Fruit fly (Drosophila melanogaster) whole organism, embryonic: ENCODE measurements around the gene gry.

ENCODE experiments used
- CG10209 ChIP-seq: fragments of 200-800 bp; sonication (Bioruptor generic); optimal IDR thresholded peaks from 3 replicates; lab custom pipeline; 2017; ENCODE audit warnings: missing biosample characterization, mild to moderate bottlenecking, missing genetic modification characterization, missing genetic modification reagents
- CG10431 ChIP-seq: fragments of 200-800 bp; sonication (Bioruptor generic); optimal IDR thresholded peaks from 3 replicates; lab custom pipeline; 2018; ENCODE audit warnings: missing biosample characterization, mild to moderate bottlenecking, missing genetic modification characterization
- CG11247 ChIP-seq: fragments of 200-800 bp; sonication (Bioruptor generic); IDR thresholded peaks from 2 replicates; pipeline ENCODE4 v1.3.6; 2022; ENCODE audit warnings: missing biosample characterization, missing genetic modification characterization
- CG11398 ChIP-seq: fragments of 200-800 bp; sonication (Bioruptor generic); optimal IDR thresholded peaks from 2 replicates; lab custom pipeline; 2016; ENCODE audit warnings: missing biosample characterization, missing genetic modification characterization
- CG11695 ChIP-seq: fragments of 200-800 bp; sonication (Bioruptor generic); IDR thresholded peaks from 3 replicates; pipeline ENCODE4 v1.3.6; 2022; ENCODE audit warnings: missing biosample characterization, missing genetic modification characterization
- CG12104 ChIP-seq: fragments of 200-800 bp; sonication (Bioruptor generic); optimal IDR thresholded peaks from 3 replicates; lab custom pipeline; 2016; ENCODE audit warnings: missing biosample characterization, missing genetic modification characterization
- CG12942 ChIP-seq: fragments of 200-800 bp; sonication (Bioruptor generic); optimal IDR thresholded peaks from 3 replicates; lab custom pipeline; 2016; ENCODE audit warnings: missing biosample characterization, missing genetic modification characterization
- CG13775 ChIP-seq: fragments of 200-800 bp; sonication (Bioruptor generic); optimal IDR thresholded peaks from 3 replicates; lab custom pipeline; 2017; ENCODE audit warnings: missing biosample characterization, mild to moderate bottlenecking, missing genetic modification characterization
- CG14441 ChIP-seq: fragments of 200-800 bp; sonication (Bioruptor generic); IDR thresholded peaks from 2 replicates; pipeline ENCODE4 v1.3.6; 2022; ENCODE audit warnings: missing biosample characterization, missing genetic modification characterization
- CG1647 ChIP-seq: fragments of 200-800 bp; sonication (Bioruptor generic); optimal IDR thresholded peaks from 3 replicates; lab custom pipeline; 2016; ENCODE audit warnings: missing biosample characterization, missing genetic modification characterization
- CG17912 ChIP-seq: fragments of 200-800 bp; sonication (Bioruptor generic); optimal IDR thresholded peaks from 2 replicates; lab custom pipeline; 2018; ENCODE audit warnings: missing biosample characterization, mild to moderate bottlenecking, missing genetic modification characterization
- CG18262 ChIP-seq: fragments of 200-800 bp; optimal IDR thresholded peaks from 3 replicates; lab custom pipeline; 2019; ENCODE audit warnings: missing biosample characterization, mild to moderate bottlenecking, missing genetic modification characterization, moderate library complexity
- CG2129 ChIP-seq: fragments of 200-800 bp; sonication (Bioruptor generic); IDR thresholded peaks from 2 replicates; pipeline ENCODE4 v1.3.6; 2022; ENCODE audit warnings: missing biosample characterization, missing genetic modification characterization; ENCODE audit not compliant: partially characterized antibody
- CG2875 ChIP-seq: fragments of 200-800 bp; sonication (Bioruptor generic); optimal IDR thresholded peaks from 2 replicates; lab custom pipeline; 2017; ENCODE audit warnings: missing biosample characterization, mild to moderate bottlenecking, missing genetic modification characterization, missing genetic modification reagents
- CG3726 ChIP-seq: fragments of 200-800 bp; sonication (Bioruptor generic); IDR thresholded peaks from 3 replicates; pipeline ENCODE4, ENCODE4 v1.3.6; 2022; ENCODE audit warnings: missing biosample characterization, missing genetic modification characterization
- CG4360 ChIP-seq: fragments of 200-800 bp; sonication (Bioruptor generic); IDR thresholded peaks from 2 replicates; pipeline ENCODE4 v1.3.6; 2022; ENCODE audit warnings: missing biosample characterization, missing genetic modification characterization
- CG5245 ChIP-seq: fragments of 200-800 bp; sonication (Bioruptor generic); optimal IDR thresholded peaks from 3 replicates; lab custom pipeline; 2016; ENCODE audit warnings: missing biosample characterization, missing genetic modification characterization
- CG6272 ChIP-seq: fragments of 200-800 bp; sonication (Bioruptor generic); IDR thresholded peaks from 2 replicates; pipeline ENCODE4 v1.3.6; 2022; ENCODE audit warnings: missing biosample characterization, missing genetic modification characterization
- CG6689 ChIP-seq: fragments of 200-800 bp; sonication (Bioruptor generic); IDR thresholded peaks from 2 replicates; pipeline ENCODE4 v1.3.6; 2022; ENCODE audit warnings: missing biosample characterization, missing genetic modification characterization
- CG9437 ChIP-seq: fragments of 200-800 bp; sonication (Bioruptor generic); optimal IDR thresholded peaks from 2 replicates; lab custom pipeline; 2018; ENCODE audit warnings: missing biosample characterization, mild to moderate bottlenecking, missing genetic modification characterization
- Chrac-16 ChIP-seq: fragments of 200-800 bp; sonication (Bioruptor generic); optimal IDR thresholded peaks from 3 replicates; lab custom pipeline; 2016; ENCODE audit warnings: missing biosample characterization, missing genetic modification characterization
- D19B ChIP-seq: fragments of 200-800 bp; sonication (Bioruptor generic); optimal IDR thresholded peaks from 2 replicates; lab custom pipeline; 2017; ENCODE audit warnings: missing biosample characterization, mild to moderate bottlenecking, missing genetic modification characterization
- Dbx ChIP-seq: fragments of 200-800 bp; sonication (Bioruptor generic); IDR thresholded peaks from 3 replicates; pipeline ENCODE4 v1.3.6; 2022; ENCODE audit warnings: missing biosample characterization, missing genetic modification characterization
- Ets97D ChIP-seq: fragments of 200-800 bp; sonication (Bioruptor generic); optimal IDR thresholded peaks from 3 replicates; lab custom pipeline; 2016; ENCODE audit warnings: missing biosample characterization, missing genetic modification characterization
- Fer1 ChIP-seq: fragments of 200-800 bp; sonication (Bioruptor generic); optimal IDR thresholded peaks from 2 replicates; lab custom pipeline; 2017; ENCODE audit warnings: missing biosample characterization, mild to moderate bottlenecking, missing genetic modification characterization
- Hr51 ChIP-seq, 2 experiments: fragments of 200-800 bp; sonication (Bioruptor generic); optimal IDR thresholded peaks; 2 replicates in 1 of 2; 3 replicates in 1 of 2; lab custom pipeline; 2016 to 2018; ENCODE audit warnings: missing biosample characterization in 2 of 2, missing genetic modification characterization in 2 of 2, mild to moderate bottlenecking in 1 of 2, moderate library complexity in 1 of 2
- Lhr ChIP-seq: fragments of 200-800 bp; sonication (Bioruptor generic); optimal IDR thresholded peaks from 3 replicates; lab custom pipeline; 2017; ENCODE audit warnings: mild to moderate bottlenecking, missing biosample characterization, missing genetic modification reagents, missing genetic modification characterization
- MTF-1 ChIP-seq: fragments of 200-800 bp; sonication (Bioruptor generic); optimal IDR thresholded peaks from 2 replicates; lab custom pipeline; 2018; ENCODE audit warnings: missing biosample characterization, mild to moderate bottlenecking, missing genetic modification characterization, borderline replicate concordance
- Mrtf ChIP-seq: fragments of 200-800 bp; sonication (Bioruptor generic); IDR thresholded peaks from 3 replicates; pipeline ENCODE4 v1.3.6; 2022; ENCODE audit warnings: missing biosample characterization, missing genetic modification characterization
- PHDP ChIP-seq: fragments of 200-800 bp; sonication (Bioruptor generic); optimal IDR thresholded peaks from 3 replicates; lab custom pipeline; 2018; ENCODE audit warnings: missing biosample characterization, mild to moderate bottlenecking, missing genetic modification characterization, moderate library complexity
- Scr ChIP-seq: fragments of 200-800 bp; sonication (Bioruptor generic); IDR thresholded peaks from 2 replicates; pipeline ENCODE4 v1.3.6; 2022; ENCODE audit warnings: missing biosample characterization, missing genetic modification characterization; ENCODE audit not compliant: partially characterized antibody
- Usf ChIP-seq: fragments of 200-800 bp; sonication (Bioruptor generic); optimal IDR thresholded peaks from 2 replicates; lab custom pipeline; 2017; ENCODE audit warnings: missing genotype, missing biosample characterization, missing genetic modification characterization
- Vsx1 ChIP-seq: fragments of 200-800 bp; sonication (Bioruptor generic); optimal IDR thresholded peaks from 2 replicates; lab custom pipeline; 2017; ENCODE audit warnings: missing biosample characterization, mild to moderate bottlenecking, missing genetic modification characterization, missing genetic modification reagents
- az2 ChIP-seq: fragments of 200-800 bp; sonication (Bioruptor generic); optimal IDR thresholded peaks from 3 replicates; lab custom pipeline; 2016; ENCODE audit warnings: missing biosample characterization, missing genetic modification characterization
- bbx ChIP-seq: fragments of 200-800 bp; sonication (Bioruptor generic); IDR thresholded peaks from 2 replicates; pipeline ENCODE4 v1.3.6; 2022; ENCODE audit warnings: missing biosample characterization, missing genetic modification characterization; ENCODE audit not compliant: partially characterized antibody
- danr ChIP-seq: fragments of 200-800 bp; sonication (Bioruptor generic); IDR thresholded peaks from 2 replicates; pipeline ENCODE4 v1.3.6; 2022; ENCODE audit warnings: missing biosample characterization, missing genetic modification characterization
- dmrt99B ChIP-seq: fragments of 200-800 bp; sonication (Bioruptor generic); optimal IDR thresholded peaks from 2 replicates; lab custom pipeline; 2018; ENCODE audit warnings: missing biosample characterization, mild to moderate bottlenecking, missing genetic modification characterization, moderate library complexity
- fd64A ChIP-seq: fragments of 200-800 bp; sonication (Bioruptor generic); optimal IDR thresholded peaks from 3 replicates; lab custom pipeline; 2018; ENCODE audit warnings: missing biosample characterization, mild to moderate bottlenecking, missing genetic modification characterization
- ftz-f1 ChIP-seq: fragments of 200-800 bp; sonication (Bioruptor generic); optimal IDR thresholded peaks from 2 replicates; lab custom pipeline; 2016; ENCODE audit warnings: missing biosample characterization, missing genetic modification characterization
- fu2 ChIP-seq: fragments of 200-800 bp; sonication (Bioruptor generic); optimal IDR thresholded peaks from 2 replicates; lab custom pipeline; 2016; ENCODE audit warnings: missing biosample characterization, missing genetic modification characterization
- gsb ChIP-seq: fragments of 200-800 bp; sonication (Bioruptor generic); IDR thresholded peaks from 2 replicates; pipeline ENCODE4 v1.3.6; 2022; ENCODE audit warnings: missing biosample characterization, missing genetic modification characterization
- jumu ChIP-seq: fragments of 200-800 bp; sonication (Bioruptor generic); optimal IDR thresholded peaks from 3 replicates; lab custom pipeline; 2016; ENCODE audit warnings: missing biosample characterization, missing genetic modification characterization
- pum ChIP-seq: fragments of 200-800 bp; sonication (Bioruptor generic); optimal IDR thresholded peaks from 2 replicates; lab custom pipeline; 2016; ENCODE audit warnings: missing biosample characterization, missing genetic modification characterization
- sr ChIP-seq: fragments of 200-800 bp; sonication (Bioruptor generic); IDR thresholded peaks from 3 replicates; pipeline ENCODE4 v1.3.6; 2022; ENCODE audit warnings: missing biosample characterization, missing genetic modification characterization
- sug ChIP-seq: fragments of 200-800 bp; optimal IDR thresholded peaks from 2 replicates; lab custom pipeline; 2019; ENCODE audit warnings: missing biosample characterization, mild to moderate bottlenecking, missing genetic modification characterization, moderate library complexity
- toy ChIP-seq: fragments of 200-800 bp; sonication (Bioruptor generic); IDR thresholded peaks from 2 replicates; pipeline ENCODE4 v1.3.6; 2022; ENCODE audit warnings: missing biosample characterization, missing genetic modification characterization
- trem ChIP-seq: fragments of 200-800 bp; optimal IDR thresholded peaks from 3 replicates; lab custom pipeline; 2019; ENCODE audit warnings: missing biosample characterization, mild to moderate bottlenecking, missing genetic modification characterization, moderate library complexity
- vfl ChIP-seq: fragments of 200-800 bp; sonication (Bioruptor generic); optimal IDR thresholded peaks from 2 replicates; lab custom pipeline; 2016; ENCODE audit warnings: missing biosample characterization, missing genetic modification characterization
- vnd ChIP-seq: fragments of 200-800 bp; sonication (Bioruptor generic); IDR thresholded peaks from 3 replicates; pipeline ENCODE4 v1.3.6; 2022; ENCODE audit warnings: missing biosample characterization, missing genetic modification characterization; ENCODE audit not compliant: partially characterized antibody

Gene gry

dm6 chr3L:3249997-3250774, 51.3 kb downstream of the gry start (continued):
- peak; percentile 79 for TF ChIP-seq CG1647 (GFP tag; lab: Kevin White, UChicago)
- no peak for TF ChIP-seq sr (GFP tag; lab: Robert Waterston, UW)
- TF ChIP-seq MTF-1 (GFP tag; lab: Kevin White, UChicago): peak; percentile 38
- no peak for TF ChIP-seq Scr (GFP tag; lab: Robert Waterston, UW)
- TF ChIP-seq Ets97D (GFP tag; lab: Kevin White, UChicago): peak; percentile 80
- TF ChIP-seq CG12942 (GFP tag; lab: Kevin White, UChicago): peak; percentile 94
- peak; percentile 92 for TF ChIP-seq sug (tag; lab: Kevin White, UChicago)
- peak; percentile 96 for TF ChIP-seq fu2 (GFP tag; lab: Kevin White, UChicago)
- peak; percentile 78 for TF ChIP-seq fd64A (GFP tag; lab: Kevin White, UChicago)
- peak; percentile 92 for TF ChIP-seq CG5245 (GFP tag; lab: Kevin White, UChicago)
- peak; percentile 68 for TF ChIP-seq CG4360
- TF ChIP-seq Dbx (GFP tag; lab: Robert Waterston, UW): peak; percentile 70; the same call in 2 of the 3 replicates
- peak; percentile 95 for TF ChIP-seq CG9437
- TF ChIP-seq CG6689 (GFP tag; lab: Robert Waterston, UW): peak; percentile 89
- TF ChIP-seq ftz-f1: peak; percentile 91
- TF ChIP-seq PHDP (tag; lab: Kevin White, UChicago): peak; percentile 94
- peak; percentile 77 for TF ChIP-seq CG11247 (GFP tag; lab: Robert Waterston, UW)
- TF ChIP-seq CG11398 (GFP tag; lab: Kevin White, UChicago): peak; percentile 90
- TF ChIP-seq Fer1 (GFP tag; lab: Kevin White, UChicago): peak; percentile 91
- TF ChIP-seq CG12104 (GFP tag; lab: Kevin White, UChicago): peak; percentile 95
- TF ChIP-seq vnd (GFP tag; lab: Robert Waterston, UW): no peak
- TF ChIP-seq CG3726 (GFP tag; lab: Robert Waterston, UW): peak; percentile 64; the same call in 2 of the 3 replicates
- peak; percentile 92 for TF ChIP-seq CG2875 (GFP tag; lab: Kevin White, UChicago)
- TF ChIP-seq CG14441 (GFP tag; lab: Robert Waterston, UW): peak; percentile 84
- peak; percentile 85 for TF ChIP-seq vfl (GFP tag; lab: Kevin White, UChicago)
- TF ChIP-seq Vsx1 (GFP tag; lab: Kevin White, UChicago): peak; percentile 83
- peak; percentile 83 for TF ChIP-seq CG10431
- peak; percentile 89 for TF ChIP-seq trem (tag; lab: Kevin White, UChicago)
- peak; percentile 96 for TF ChIP-seq Usf (GFP tag; lab: Kevin White, UChicago)
- TF ChIP-seq az2 (GFP tag; lab: Kevin White, UChicago): peak; percentile 97
- TF ChIP-seq toy (GFP tag; lab: Robert Waterston, UW): no peak
- TF ChIP-seq Hr51 (GFP tag; optimal IDR thresholded peaks at IDR 0.05; lab: Kevin White, UChicago): peak; percentile 92 to 95
- TF ChIP-seq danr (GFP tag; lab: Robert Waterston, UW): peak; percentile 83
- peak; percentile 78 for TF ChIP-seq CG6272
- TF ChIP-seq CG2129 (GFP tag; lab: Robert Waterston, UW): no peak
- TF ChIP-seq CG10209 (GFP tag; lab: Kevin White, UChicago): peak; percentile 97
- TF ChIP-seq CG11695: peak; percentile 90
- peak; percentile 97 for TF ChIP-seq CG13775 (GFP tag; lab: Kevin White, UChicago)
- TF ChIP-seq jumu (GFP tag; lab: Kevin White, UChicago): peak; percentile 93
- peak; percentile 88 for TF ChIP-seq D19B (GFP tag; lab: Kevin White, UChicago)
- TF ChIP-seq pum (GFP tag; lab: Kevin White, UChicago): peak; percentile 95
- peak; percentile 57 for TF ChIP-seq CG17912 (GFP tag; lab: Kevin White, UChicago)
- TF ChIP-seq bbx (GFP tag; lab: Robert Waterston, UW): peak; percentile 32; the same call in 1 of the 2 replicates
- TF ChIP-seq Mrtf: peak; percentile 81
- peak; percentile 96 for TF ChIP-seq dmrt99B (tag; lab: Kevin White, UChicago)
- peak; percentile 98 for TF ChIP-seq CG18262 (tag; lab: Kevin White, UChicago)
- peak; percentile 94 for TF ChIP-seq Chrac-16 (GFP tag; lab: Kevin White, UChicago)
- peak; percentile 67 for TF ChIP-seq gsb
- peak; percentile 84 for TF ChIP-seq Lhr
